Fruit fly (Drosophila melanogaster) whole organism, embryonic: ENCODE data around the gene CG11700.

Source experiments
- BtbVII ChIP-seq: fragments of 200-800 bp; sonication (Bioruptor generic); optimal IDR thresholded peaks from 3 replicates; lab custom pipeline; 2017; ENCODE audit warnings: missing biosample characterization, mild to moderate bottlenecking, missing genetic modification characterization
- CG11247 ChIP-seq: fragments of 200-800 bp; sonication (Bioruptor generic); IDR thresholded peaks from 2 replicates; pipeline ENCODE4 v1.3.6; 2022; ENCODE audit warnings: missing biosample characterization, missing genetic modification characterization
- CG12659 ChIP-seq: fragments of 200-800 bp; sonication (Bioruptor generic); optimal IDR thresholded peaks from 3 replicates; lab custom pipeline; 2017; ENCODE audit warnings: mild to moderate bottlenecking, missing biosample characterization, missing genetic modification reagents, missing genetic modification characterization
- CG14710 ChIP-seq: fragments of 200-800 bp; sonication (Bioruptor generic); optimal IDR thresholded peaks from 3 replicates; lab custom pipeline; 2019; ENCODE audit warnings: missing biosample characterization, mild to moderate bottlenecking, missing genetic modification characterization, moderate library complexity
- CG14860 ChIP-seq: fragments of 200-800 bp; sonication (Bioruptor generic); IDR thresholded peaks from 3 replicates; pipeline ENCODE4 v1.3.6; 2022; ENCODE audit warnings: missing biosample characterization, missing genetic modification characterization; ENCODE audit not compliant: partially characterized antibody
- CG15514 ChIP-seq: fragments of 200-800 bp; sonication (Bioruptor generic); optimal IDR thresholded peaks from 3 replicates; lab custom pipeline; 2017; ENCODE audit warnings: missing biosample characterization, missing genetic modification characterization, mild to moderate bottlenecking, moderate library complexity, missing genetic modification reagents
- CG1603 ChIP-seq: fragments of 200-800 bp; sonication (Bioruptor generic); optimal IDR thresholded peaks from 2 replicates; lab custom pipeline; 2019; ENCODE audit warnings: missing biosample characterization, mild to moderate bottlenecking, missing genetic modification characterization, moderate library complexity
- CG16813 ChIP-seq: fragments of 200-800 bp; sonication (Bioruptor generic); IDR thresholded peaks from 3 replicates; pipeline ENCODE4 v1.3.6; 2022; ENCODE audit warnings: missing biosample characterization, missing genetic modification characterization; ENCODE audit not compliant: partially characterized antibody
- CG1832 ChIP-seq: fragments of 200-800 bp; sonication (Bioruptor generic); optimal IDR thresholded peaks from 2 replicates; lab custom pipeline; 2017; ENCODE audit warnings: missing biosample characterization, mild to moderate bottlenecking, missing genetic modification characterization, inconsistent platforms
- CG2129 ChIP-seq: fragments of 200-800 bp; sonication (Bioruptor generic); IDR thresholded peaks from 2 replicates; pipeline ENCODE4 v1.3.6; 2022; ENCODE audit warnings: missing biosample characterization, missing genetic modification characterization; ENCODE audit not compliant: partially characterized antibody
- CG2678 ChIP-seq: fragments of 200-800 bp; sonication (Bioruptor generic); optimal IDR thresholded peaks from 3 replicates; lab custom pipeline; 2019; ENCODE audit warnings: missing biosample characterization, mild to moderate bottlenecking, missing genetic modification characterization, moderate library complexity
- CG2712 ChIP-seq: fragments of 200-800 bp; optimal IDR thresholded peaks from 3 replicates; lab custom pipeline; 2019; ENCODE audit warnings: missing biosample characterization, mild to moderate bottlenecking, missing genetic modification characterization, moderate library complexity
- CG3065 ChIP-seq: fragments of 200-800 bp; sonication (Bioruptor generic); optimal IDR thresholded peaks from 2 replicates; lab custom pipeline; 2016; ENCODE audit warnings: missing biosample characterization, missing genetic modification characterization
- CG3163 ChIP-seq: fragments of 200-800 bp; sonication (Bioruptor generic); optimal IDR thresholded peaks from 3 replicates; lab custom pipeline; 2016; ENCODE audit warnings: missing biosample characterization, missing genetic modification characterization
- CG34224 ChIP-seq: fragments of 200-800 bp; sonication (Bioruptor generic); IDR thresholded peaks from 3 replicates; pipeline ENCODE4 v1.3.6; 2022; ENCODE audit warnings: missing biosample characterization, missing genetic modification characterization; ENCODE audit not compliant: partially characterized antibody
- CG4404 ChIP-seq: fragments of 200-800 bp; sonication (Bioruptor generic); IDR thresholded peaks from 2 replicates; pipeline ENCODE4 v1.3.6; 2022; ENCODE audit warnings: missing biosample characterization, missing genetic modification characterization
- CG4617 ChIP-seq: fragments of 200-800 bp; sonication (Bioruptor generic); optimal IDR thresholded peaks from 3 replicates; lab custom pipeline; 2016; ENCODE audit warnings: missing biosample characterization, missing genetic modification characterization, borderline replicate concordance
- CG7372 ChIP-seq: fragments of 200-800 bp; sonication (Bioruptor generic); IDR thresholded peaks from 2 replicates; pipeline ENCODE4 v1.3.6; 2022; ENCODE audit warnings: missing biosample characterization, missing genetic modification characterization
- CG8290 ChIP-seq, 3 experiments: fragments of 200-800 bp; sonication (Bioruptor generic); optimal IDR thresholded peaks; 2 replicates each; lab custom pipeline; 2016 to 2019; ENCODE audit warnings: missing biosample characterization in 3 of 3, missing genetic modification characterization in 3 of 3, mild to moderate bottlenecking in 2 of 3, moderate library complexity in 1 of 3
- CTCF ChIP-seq: fragments of 200-800 bp; sonication (Bioruptor generic); optimal IDR thresholded peaks from 2 replicates; lab custom pipeline; 2017; ENCODE audit warnings: missing biosample characterization, mild to moderate bottlenecking, missing genetic modification characterization, moderate library complexity
- Dll ChIP-seq: fragments of 200-800 bp; sonication (Bioruptor generic); IDR thresholded peaks from 4 replicates; pipeline ENCODE4 v1.3.6; 2022; ENCODE audit warnings: missing biosample characterization, missing genetic modification characterization; ENCODE audit not compliant: partially characterized antibody
- Doc3 ChIP-seq: fragments of 200-800 bp; sonication (Bioruptor generic); IDR thresholded peaks from 3 replicates; pipeline ENCODE4 v1.3.6; 2022; ENCODE audit warnings: missing biosample characterization, missing genetic modification characterization; ENCODE audit not compliant: partially characterized antibody
- Ets65A ChIP-seq: fragments of 200-800 bp; sonication (Bioruptor generic); peaks from one replicate; lab custom pipeline; 2016; ENCODE audit warnings: missing biosample characterization, missing genetic modification characterization
- HLH3B ChIP-seq: fragments of 200-800 bp; sonication (Bioruptor generic); IDR thresholded peaks from 2 replicates; pipeline ENCODE4 v1.3.6; 2022; ENCODE audit warnings: missing biosample characterization, missing genetic modification characterization
- Hmr ChIP-seq: fragments of 200-800 bp; sonication (Bioruptor generic); optimal IDR thresholded peaks from 3 replicates; lab custom pipeline; 2017; ENCODE audit warnings: mild to moderate bottlenecking, missing biosample characterization, missing genetic modification reagents, missing genetic modification characterization
- Lpt ChIP-seq: fragments of >200 bp; optimal IDR thresholded peaks from 2 replicates; lab custom pipeline; 2018; ENCODE audit warnings: missing biosample characterization, missing genetic modification characterization
- Med ChIP-seq: fragments of 200-800 bp; sonication (Bioruptor generic); peaks from one replicate; lab custom pipeline; 2016; ENCODE audit warnings: missing biosample characterization, missing genetic modification characterization, mild to moderate bottlenecking, inconsistent platforms, moderate library complexity
- Rfx ChIP-seq: fragments of 200-800 bp; sonication (Bioruptor generic); IDR thresholded peaks from 2 replicates; pipeline ENCODE4 v1.3.6; 2022; ENCODE audit warnings: missing biosample characterization, missing genetic modification characterization
- ap ChIP-seq: fragments of 200-800 bp; sonication (Bioruptor generic); IDR thresholded peaks from 2 replicates; pipeline ENCODE4 v1.3.6; 2022; ENCODE audit warnings: missing biosample characterization, missing genetic modification characterization
- ato ChIP-seq: fragments of 200-800 bp; sonication (Bioruptor generic); IDR thresholded peaks from 2 replicates; pipeline ENCODE4 v1.3.6; 2022; ENCODE audit warnings: missing biosample characterization, missing genetic modification characterization; ENCODE audit not compliant: partially characterized antibody
- btn ChIP-seq: fragments of 200-800 bp; sonication (Bioruptor generic); optimal IDR thresholded peaks from 2 replicates; lab custom pipeline; 2016; ENCODE audit warnings: missing biosample characterization, missing genetic modification characterization
- dmrt11E ChIP-seq: fragments of 200-800 bp; sonication (Bioruptor generic); optimal IDR thresholded peaks from 3 replicates; lab custom pipeline; 2018; ENCODE audit warnings: missing biosample characterization, mild to moderate bottlenecking, missing genetic modification characterization, moderate library complexity
- ewg ChIP-seq: fragments of 200-800 bp; sonication (Bioruptor generic); optimal IDR thresholded peaks from 3 replicates; lab custom pipeline; 2017; ENCODE audit warnings: mild to moderate bottlenecking, missing biosample characterization, missing genetic modification reagents, missing genetic modification characterization
- gfzf ChIP-seq: fragments of 200-800 bp; sonication (Bioruptor generic); optimal IDR thresholded peaks from 2 replicates; lab custom pipeline; 2016; ENCODE audit warnings: missing biosample characterization, mild to moderate bottlenecking, missing genetic modification characterization, moderate library complexity
- gsb-n ChIP-seq: fragments of 200-800 bp; sonication (Bioruptor generic); optimal IDR thresholded peaks from 3 replicates; lab custom pipeline; 2018; ENCODE audit warnings: missing biosample characterization, mild to moderate bottlenecking, missing genetic modification characterization
- knrl ChIP-seq: fragments of 200-800 bp; sonication (Bioruptor generic); IDR thresholded peaks from 3 replicates; pipeline ENCODE4 v1.3.6; 2022; ENCODE audit warnings: missing biosample characterization, missing genetic modification characterization; ENCODE audit not compliant: partially characterized antibody
- mam ChIP-seq: fragments of 200-800 bp; sonication (Bioruptor generic); optimal IDR thresholded peaks from 3 replicates; lab custom pipeline; 2016; ENCODE audit warnings: missing biosample characterization, missing genetic modification characterization
- pb ChIP-seq: fragments of 200-800 bp; sonication (Bioruptor generic); optimal IDR thresholded peaks from 3 replicates; lab custom pipeline; 2016; ENCODE audit warnings: missing biosample characterization, missing genetic modification characterization
- seq ChIP-seq: fragments of 200-800 bp; sonication (Bioruptor generic); IDR thresholded peaks from 2 replicates; pipeline ENCODE4 v1.3.6; 2022; ENCODE audit warnings: missing biosample characterization, missing genetic modification characterization
- sr ChIP-seq: fragments of 200-800 bp; sonication (Bioruptor generic); IDR thresholded peaks from 3 replicates; pipeline ENCODE4 v1.3.6; 2022; ENCODE audit warnings: missing biosample characterization, missing genetic modification characterization
- stwl ChIP-seq: fragments of 200-800 bp; sonication (Bioruptor generic); optimal IDR thresholded peaks from 3 replicates; lab custom pipeline; 2018; ENCODE audit warnings: missing biosample characterization, mild to moderate bottlenecking, missing genetic modification characterization, moderate library complexity
- sug ChIP-seq: fragments of 200-800 bp; optimal IDR thresholded peaks from 2 replicates; lab custom pipeline; 2019; ENCODE audit warnings: missing biosample characterization, mild to moderate bottlenecking, missing genetic modification characterization, moderate library complexity
- tin ChIP-seq: fragments of 200-800 bp; sonication (Bioruptor generic); optimal IDR thresholded peaks from 3 replicates; lab custom pipeline; 2016; ENCODE audit warnings: missing biosample characterization, missing genetic modification characterization
- trem ChIP-seq: fragments of 200-800 bp; optimal IDR thresholded peaks from 3 replicates; lab custom pipeline; 2019; ENCODE audit warnings: missing biosample characterization, mild to moderate bottlenecking, missing genetic modification characterization, moderate library complexity
- unc-4 ChIP-seq: fragments of 200-800 bp; sonication (Bioruptor generic); IDR thresholded peaks from 2 replicates; pipeline ENCODE4 v1.3.6; 2022; ENCODE audit warnings: missing biosample characterization, missing genetic modification characterization; ENCODE audit not compliant: partially characterized antibody
- vnd ChIP-seq: fragments of 200-800 bp; sonication (Bioruptor generic); IDR thresholded peaks from 3 replicates; pipeline ENCODE4 v1.3.6; 2022; ENCODE audit warnings: missing biosample characterization, missing genetic modification characterization; ENCODE audit not compliant: partially characterized antibody
- zen2 ChIP-seq: fragments of 200-800 bp; sonication (Bioruptor generic); IDR thresholded peaks from 3 replicates; pipeline ENCODE4 v1.3.6; 2022; ENCODE audit warnings: missing biosample characterization, missing genetic modification characterization; ENCODE audit not compliant: partially characterized antibody

CG11700 gene

dm6 chrX:6263614-6264130 is 19.7 kb downstream of the CG11700 start (continued):
- TF ChIP-seq gfzf (GFP tag; lab: Kevin White, UChicago) (no peak), gsb-n (tag; lab: Kevin White, UChicago) (no peak), tin (GFP tag; lab: Kevin White, UChicago) (peak; percentile 52), Med (GFP tag; lab: Kevin White, UChicago) (peak; percentile 94)

DNA sequence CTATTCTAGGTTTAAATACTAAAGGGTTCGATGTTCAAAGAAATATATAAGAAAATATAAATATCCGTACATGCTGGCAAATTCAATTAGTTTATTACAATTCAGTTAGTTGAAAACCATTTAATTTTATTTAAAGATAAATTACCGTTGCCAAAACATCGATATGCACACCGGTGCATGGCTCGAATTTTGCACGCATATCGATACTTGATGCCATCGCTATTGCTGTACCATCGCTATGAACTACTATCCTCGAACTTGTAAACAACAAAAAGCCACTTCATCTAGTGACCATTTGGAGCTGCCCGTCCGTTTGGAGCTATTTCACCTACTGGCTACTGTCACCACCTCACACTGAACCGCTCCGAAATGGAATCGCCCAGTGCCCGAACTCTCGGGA is 22.5 kb downstream of the CG11700 start, which contains the start of gene Josd:
Gene Josd (plus strand): TSS at position 270 of the 400 bp plus-strand sequence.
- TF ChIP-seq CG3163 (GFP tag; lab: Kevin White, UChicago) (no peak), mam (GFP tag; lab: Kevin White, UChicago) (peak; percentile 23), CG14860 (GFP tag; lab: Robert Waterston, UW) (peak; percentile 69), sr (GFP tag; lab: Robert Waterston, UW) (no peak), CG7372 (GFP tag; lab: Robert Waterston, UW) (no peak), unc-4 (GFP tag; lab: Robert Waterston, UW) (peak; percentile 84), CG2712 (peak; percentile 2), CG16813 (GFP tag; lab: Robert Waterston, UW) (peak; percentile 85), pb (GFP tag; lab: Kevin White, UChicago) (no peak), ewg (GFP tag; lab: Kevin White, UChicago) (no peak), ap (GFP tag; lab: Robert Waterston, UW) (no peak), ato (GFP tag; lab: Robert Waterston, UW) (peak; percentile 50; the same call in 1 of the 2 replicates), CG1603 (tag; lab: Kevin White, UChicago) (peak; percentile 36), CG12659 (GFP tag; lab: Kevin White, UChicago) (peak; percentile 33), CG8290 (GFP tag; optimal IDR thresholded peaks at IDR 0.05; lab: Kevin White, UChicago) (no peak), CG8290 (tag; optimal IDR thresholded peaks at IDR 0.05; lab: Kevin White, UChicago) (peak in 1 of 2 experiments; percentile 41), Rfx (GFP tag; lab: Robert Waterston, UW) (peak; percentile 50), stwl (peak; percentile 48), Lpt (no peak), zen2 (GFP tag; lab: Robert Waterston, UW) (peak; percentile 72), CG2678 (tag; lab: Kevin White, UChicago) (peak; percentile 8), Dll (peak; percentile 87), CG1832 (no peak), CG3065 (GFP tag; lab: Kevin White, UChicago) (no peak), knrl (GFP tag; lab: Robert Waterston, UW) (peak; percentile 85), CG4404 (no peak), Ets65A (no peak), sug (tag; lab: Kevin White, UChicago) (peak; percentile 11), CG11247 (GFP tag; lab: Robert Waterston, UW) (no peak), btn (GFP tag; lab: Kevin White, UChicago) (no peak), Doc3 (GFP tag; lab: Robert Waterston, UW) (peak; percentile 77), Hmr (GFP tag; lab: Kevin White, UChicago) (peak; percentile 27), CG34224 (GFP tag; lab: Robert Waterston, UW) (peak; percentile 85), dmrt11E (no peak), vnd (GFP tag; lab: Robert Waterston, UW) (peak; percentile 67), CG15514 (peak; percentile 93), HLH3B (no peak), trem (peak; percentile 6), BtbVII (no peak), CTCF (GFP tag; lab: Kevin White, UChicago) (no peak), seq (no peak), CG4617 (GFP tag; lab: Kevin White, UChicago) (peak; percentile 26), CG14710 (tag; lab: Kevin White, UChicago) (peak; percentile 30), CG2129 (GFP tag; lab: Robert Waterston, UW) (peak; percentile 74; the same call in 1 of the 2 replicates)
